Fruit fly (Drosophila melanogaster) whole organism, embryonic: ENCODE data around the gene CG7550.

ENCODE experiments used
- B-H1 ChIP-seq: fragments of 200-800 bp; sonication (Bioruptor generic); IDR thresholded peaks from 3 replicates; pipeline ENCODE4 v1.3.6; 2022; ENCODE audit warnings: missing biosample characterization, missing genetic modification characterization
- CG10431 ChIP-seq: fragments of 200-800 bp; sonication (Bioruptor generic); optimal IDR thresholded peaks from 3 replicates; lab custom pipeline; 2018; ENCODE audit warnings: missing biosample characterization, mild to moderate bottlenecking, missing genetic modification characterization
- CG10462 ChIP-seq: fragments of 200-800 bp; sonication (Bioruptor generic); optimal IDR thresholded peaks from 2 replicates; lab custom pipeline; 2016; ENCODE audit warnings: missing biosample characterization, missing genetic modification characterization
- CG11093 ChIP-seq: fragments of 200-800 bp; sonication (Bioruptor generic); IDR thresholded peaks from 3 replicates; pipeline ENCODE4 v1.3.6; 2022; ENCODE audit warnings: missing biosample characterization, missing genetic modification characterization
- CG11456 ChIP-seq: fragments of 200-800 bp; sonication (Bioruptor generic); IDR thresholded peaks from 3 replicates; pipeline ENCODE4 v1.3.6; 2022; ENCODE audit warnings: missing biosample characterization, missing genetic modification characterization
- CG12155 ChIP-seq: fragments of 200-800 bp; sonication (Bioruptor generic); optimal IDR thresholded peaks from 3 replicates; lab custom pipeline; 2016; ENCODE audit warnings: missing biosample characterization, missing genetic modification characterization
- CG1233 ChIP-seq: fragments of 200-800 bp; sonication (Bioruptor generic); optimal IDR thresholded peaks from 4 replicates; lab custom pipeline; 2018; ENCODE audit warnings: missing biosample characterization, mild to moderate bottlenecking, missing genetic modification characterization
- CG1647 ChIP-seq: fragments of 200-800 bp; sonication (Bioruptor generic); optimal IDR thresholded peaks from 3 replicates; lab custom pipeline; 2016; ENCODE audit warnings: missing biosample characterization, missing genetic modification characterization
- CG18262 ChIP-seq: fragments of 200-800 bp; optimal IDR thresholded peaks from 3 replicates; lab custom pipeline; 2019; ENCODE audit warnings: missing biosample characterization, mild to moderate bottlenecking, missing genetic modification characterization, moderate library complexity
- CG3407 ChIP-seq: fragments of 200-800 bp; sonication (Bioruptor generic); optimal IDR thresholded peaks from 2 replicates; lab custom pipeline; 2018; ENCODE audit warnings: missing biosample characterization, mild to moderate bottlenecking, missing genetic modification characterization
- CG3847 ChIP-seq: fragments of 200-800 bp; sonication (Bioruptor generic); IDR thresholded peaks from 2 replicates; pipeline ENCODE4 v1.3.6; 2022; ENCODE audit warnings: missing biosample characterization, missing genetic modification characterization
- CG4424 ChIP-seq: fragments of 200-800 bp; sonication (Bioruptor generic); optimal IDR thresholded peaks from 3 replicates; lab custom pipeline; 2016; ENCODE audit warnings: missing biosample characterization, missing genetic modification characterization
- CG8388 ChIP-seq: fragments of 200-800 bp; sonication (Bioruptor generic); optimal IDR thresholded peaks from 2 replicates; lab custom pipeline; 2019; ENCODE audit warnings: missing biosample characterization, mild to moderate bottlenecking, missing genetic modification characterization, moderate library complexity
- CG8924 ChIP-seq: fragments of 200-800 bp; optimal IDR thresholded peaks from 3 replicates; lab custom pipeline; 2019; ENCODE audit warnings: missing biosample characterization, mild to moderate bottlenecking, missing genetic modification characterization, moderate library complexity
- CG9215 ChIP-seq: fragments of 200-800 bp; sonication (Bioruptor generic); IDR thresholded peaks from 2 replicates; pipeline ENCODE4 v1.3.6; 2022; ENCODE audit warnings: missing biosample characterization, missing genetic modification characterization
- CkIIα-i1 ChIP-seq: fragments of 200-800 bp; sonication (Bioruptor generic); IDR thresholded peaks from 2 replicates; pipeline ENCODE4 v1.3.6; 2022; ENCODE audit warnings: missing biosample characterization, missing genetic modification characterization
- CoRest ChIP-seq: fragments of 200-800 bp; sonication (Bioruptor generic); optimal IDR thresholded peaks from 3 replicates; lab custom pipeline; 2018; ENCODE audit warnings: missing biosample characterization, mild to moderate bottlenecking, missing genetic modification characterization, moderate library complexity
- CrebB ChIP-seq: fragments of 200-800 bp; sonication (Bioruptor generic); optimal IDR thresholded peaks from 3 replicates; lab custom pipeline; 2018; ENCODE audit warnings: missing biosample characterization, mild to moderate bottlenecking, missing genetic modification characterization
- Doc2 ChIP-seq: fragments of 200-800 bp; sonication (Bioruptor generic); IDR thresholded peaks from 2 replicates; pipeline ENCODE4 v1.3.6; 2022; ENCODE audit warnings: missing biosample characterization, missing genetic modification characterization
- Drgx ChIP-seq: fragments of 200-800 bp; sonication (Bioruptor generic); IDR thresholded peaks from 2 replicates; pipeline ENCODE4 v1.3.6; 2022; ENCODE audit warnings: missing biosample characterization, missing genetic modification characterization
- HLH3B ChIP-seq: fragments of 200-800 bp; sonication (Bioruptor generic); IDR thresholded peaks from 2 replicates; pipeline ENCODE4 v1.3.6; 2022; ENCODE audit warnings: missing biosample characterization, missing genetic modification characterization
- Hmr ChIP-seq: fragments of 200-800 bp; sonication (Bioruptor generic); optimal IDR thresholded peaks from 3 replicates; lab custom pipeline; 2017; ENCODE audit warnings: mild to moderate bottlenecking, missing biosample characterization, missing genetic modification reagents, missing genetic modification characterization
- Jarid2 ChIP-seq: fragments of 200-800 bp; sonication (Bioruptor generic); optimal IDR thresholded peaks from 3 replicates; lab custom pipeline; 2017; ENCODE audit warnings: mild to moderate bottlenecking, missing biosample characterization, missing genetic modification reagents, missing genetic modification characterization
- Kr ChIP-seq: fragments of 200-800 bp; sonication (Bioruptor generic); optimal IDR thresholded peaks from 2 replicates; lab custom pipeline; 2017; ENCODE audit warnings: missing biosample characterization, mild to moderate bottlenecking, missing genetic modification characterization
- Lpt ChIP-seq: fragments of >200 bp; optimal IDR thresholded peaks from 2 replicates; lab custom pipeline; 2018; ENCODE audit warnings: missing biosample characterization, missing genetic modification characterization
- Mad ChIP-seq: fragments of 200-800 bp; sonication (Bioruptor generic); optimal IDR thresholded peaks from 2 replicates; lab custom pipeline; 2016; ENCODE audit warnings: missing biosample characterization, missing genetic modification characterization
- Max ChIP-seq: fragments of 200-800 bp; sonication (Bioruptor generic); optimal IDR thresholded peaks from 2 replicates; lab custom pipeline; 2016; ENCODE audit warnings: missing biosample characterization, mild to moderate bottlenecking, missing genetic modification characterization
- Mes4 ChIP-seq: fragments of 200-800 bp; sonication (Bioruptor generic); optimal IDR thresholded peaks from 2 replicates; lab custom pipeline; 2016; ENCODE audit warnings: missing biosample characterization, missing genetic modification characterization
- Oaz ChIP-seq: fragments of 200-800 bp; sonication (Bioruptor generic); IDR thresholded peaks from 2 replicates; pipeline ENCODE4 v1.3.6; 2022; ENCODE audit warnings: missing biosample characterization, missing genetic modification characterization
- Opbp ChIP-seq: fragments of 200-800 bp; sonication (Bioruptor generic); IDR thresholded peaks from 3 replicates; pipeline ENCODE4 v1.3.6; 2022; ENCODE audit warnings: missing biosample characterization, missing genetic modification characterization; ENCODE audit not compliant: partially characterized antibody
- Rfx ChIP-seq: fragments of 200-800 bp; sonication (Bioruptor generic); IDR thresholded peaks from 2 replicates; pipeline ENCODE4 v1.3.6; 2022; ENCODE audit warnings: missing biosample characterization, missing genetic modification characterization
- Ssrp ChIP-seq: fragments of 200-800 bp; sonication (Bioruptor generic); optimal IDR thresholded peaks from 2 replicates; lab custom pipeline; 2018; ENCODE audit warnings: missing biosample characterization, mild to moderate bottlenecking, missing genetic modification characterization, moderate library complexity
- TFAM ChIP-seq: fragments of 200-800 bp; sonication (Bioruptor generic); optimal IDR thresholded peaks from 2 replicates; lab custom pipeline; 2017; ENCODE audit warnings: missing biosample characterization, missing genetic modification characterization, inconsistent platforms
- Trl ChIP-seq, 3 experiments: fragments of >200 bp in 2 of 3; fragments of 200-800 bp in 1 of 3; sonication (Bioruptor generic) in 1 of 3; optimal IDR thresholded peaks; 2 replicates in 1 of 3; 3 replicates in 2 of 3; lab custom pipeline; 2016 to 2017; ENCODE audit warnings: missing biosample characterization in 1 of 3, missing genetic modification characterization in 1 of 3
- ase ChIP-seq: fragments of 200-800 bp; sonication (Bioruptor generic); IDR thresholded peaks from 3 replicates; pipeline ENCODE4 v1.3.6; 2022; ENCODE audit warnings: missing biosample characterization, missing genetic modification characterization
- ash1 ChIP-seq: fragments of 200-800 bp; sonication (Bioruptor generic); optimal IDR thresholded peaks from 2 replicates; lab custom pipeline; 2018; ENCODE audit warnings: missing biosample characterization, mild to moderate bottlenecking, missing genetic modification characterization
- dpn ChIP-seq, 2 experiments: fragments of 200-800 bp; sonication (Bioruptor generic); optimal IDR thresholded peaks; 3 replicates each; lab custom pipeline; 2016; ENCODE audit warnings: missing biosample characterization in 2 of 2, missing genetic modification characterization in 2 of 2
- gsb-n ChIP-seq: fragments of 200-800 bp; sonication (Bioruptor generic); optimal IDR thresholded peaks from 3 replicates; lab custom pipeline; 2018; ENCODE audit warnings: missing biosample characterization, mild to moderate bottlenecking, missing genetic modification characterization
- hb ChIP-seq: fragments of 200-800 bp; sonication (Bioruptor generic); IDR thresholded peaks from 3 replicates; pipeline ENCODE4 v1.3.6; 2022; ENCODE audit warnings: missing biosample characterization, missing genetic modification characterization; ENCODE audit not compliant: partially characterized antibody
- her ChIP-seq: fragments of 200-800 bp; sonication (Bioruptor generic); optimal IDR thresholded peaks from 2 replicates; lab custom pipeline; 2016; ENCODE audit warnings: missing biosample characterization, missing genetic modification characterization
- insv ChIP-seq, 2 experiments: fragments of 200-800 bp; sonication (Bioruptor generic); optimal IDR thresholded peaks; 3 replicates each; lab custom pipeline; 2016 to 2018; ENCODE audit warnings: missing biosample characterization in 2 of 2, missing genetic modification characterization in 2 of 2
- kah ChIP-seq: fragments of 200-800 bp; sonication (Bioruptor generic); optimal IDR thresholded peaks from 2 replicates; lab custom pipeline; 2018; ENCODE audit warnings: missing biosample characterization, mild to moderate bottlenecking, missing genetic modification characterization
- otp ChIP-seq: fragments of 200-800 bp; sonication (Bioruptor generic); IDR thresholded peaks from 3 replicates; pipeline ENCODE4, ENCODE4 v1.3.6; 2022; ENCODE audit warnings: missing biosample characterization, missing genetic modification characterization
- peb ChIP-seq: fragments of 200-800 bp; sonication (Bioruptor generic); IDR thresholded peaks from 2 replicates; pipeline ENCODE4 v1.3.6; 2022; ENCODE audit warnings: missing biosample characterization, missing genetic modification characterization
- run ChIP-seq: fragments of 200-800 bp; sonication (Bioruptor generic); optimal IDR thresholded peaks from 3 replicates; lab custom pipeline; 2018; ENCODE audit warnings: missing biosample characterization, mild to moderate bottlenecking, missing genetic modification characterization
- sc ChIP-seq, 3 experiments: fragments of >200 bp in 2 of 3; fragments of 200-800 bp in 1 of 3; sonication (Bioruptor generic) in 1 of 3; optimal IDR thresholded peaks; 2 replicates in 2 of 3; 3 replicates in 1 of 3; lab custom pipeline; 2017; ENCODE audit warnings: mild to moderate bottlenecking in 1 of 3, missing biosample characterization in 1 of 3, missing genetic modification characterization in 1 of 3, missing genetic modification reagents in 1 of 3
- stwl ChIP-seq: fragments of 200-800 bp; sonication (Bioruptor generic); optimal IDR thresholded peaks from 3 replicates; lab custom pipeline; 2018; ENCODE audit warnings: missing biosample characterization, mild to moderate bottlenecking, missing genetic modification characterization, moderate library complexity
- twi ChIP-seq: fragments of 200-800 bp; optimal IDR thresholded peaks from 2 replicates; lab custom pipeline; 2019; ENCODE audit warnings: missing biosample characterization, mild to moderate bottlenecking, missing genetic modification characterization, moderate library complexity
- zfh2 ChIP-seq: fragments of 200-800 bp; sonication (Bioruptor generic); optimal IDR thresholded peaks from 2 replicates; lab custom pipeline; 2016; ENCODE audit warnings: missing biosample characterization, missing genetic modification characterization

Gene CG7550

dm6 chr3L:8153206-8153996 lies 29.1 kb upstream of the CG7550 start (continued):
- TF ChIP-seq hb (GFP tag; lab: Robert Waterston, UW) (no peak), TFAM (no peak), CG1233 (GFP tag; lab: Kevin White, UChicago) (no peak), peb (GFP tag; lab: Robert Waterston, UW) (no peak; the same call in 1 of the 2 replicates), CG3407 (GFP tag; lab: Kevin White, UChicago) (no peak), Mad (peak; percentile 42), Doc2 (no peak), B-H1 (peak; percentile 26; the same call in 2 of the 3 replicates), twi (tag; lab: Kevin White, UChicago) (no peak), zfh2 (GFP tag; lab: Kevin White, UChicago) (no peak), CG8388 (GFP tag; lab: Kevin White, UChicago) (peak; percentile 32), CG11456 (GFP tag; lab: Robert Waterston, UW) (no peak), CG3847 (GFP tag; lab: Robert Waterston, UW) (0 out of 2 replicates have a peak, but pooled peaks have one; percentile 32), Mes4 (GFP tag; lab: Kevin White, UChicago) (peak; percentile 34), CG9215 (no peak), CG10462 (peak; percentile 19), dpn (GFP tag; optimal IDR thresholded peaks at IDR 0.05; lab: Kevin White, UChicago) (peak; percentile 36 to 51), gsb-n (tag; lab: Kevin White, UChicago) (peak; percentile 10), ase (GFP tag; lab: Robert Waterston, UW) (peak; percentile 60; the same call in 1 of the 3 replicates), Jarid2 (GFP tag; lab: Kevin White, UChicago) (no peak), CG1647 (peak; percentile 54), stwl (tag; lab: Kevin White, UChicago) (no peak), CG8924 (tag; lab: Kevin White, UChicago) (peak; percentile 38), CG12155 (GFP tag; lab: Kevin White, UChicago) (no peak), Hmr (GFP tag; lab: Kevin White, UChicago) (no peak), ash1 (GFP tag; lab: Kevin White, UChicago) (no peak), insv (GFP tag; optimal IDR thresholded peaks at IDR 0.05; lab: Kevin White, UChicago) (no peak), Lpt (GFP tag; lab: Kevin White, UChicago) (no peak), CkIIα-i1 (GFP tag; lab: Robert Waterston, UW) (no peak), Kr (no peak), CG10431 (no peak), kah (GFP tag; lab: Kevin White, UChicago) (peak; percentile 46), Drgx (GFP tag; lab: Robert Waterston, UW) (peak; percentile 97), her (GFP tag; lab: Kevin White, UChicago) (no peak), Opbp (GFP tag; lab: Robert Waterston, UW) (no peak), Ssrp (tag; lab: Kevin White, UChicago) (peak; percentile 56), Max (GFP tag; lab: Kevin White, UChicago) (peak; percentile 29), Oaz (no peak), Trl (optimal IDR thresholded peaks at IDR 0.05; lab: Kevin White, UChicago) (no peak), Trl (GFP tag; optimal IDR thresholded peaks at IDR 0.05; lab: Kevin White, UChicago) (no peak), run (tag; lab: Kevin White, UChicago) (no peak), Rfx (GFP tag; lab: Robert Waterston, UW) (peak; percentile 22; the same call in 1 of the 2 replicates), CG4424 (GFP tag; lab: Kevin White, UChicago) (peak; percentile 61), CoRest (peak; percentile 60), otp (GFP tag; lab: Robert Waterston, UW) (peak; percentile 44; the same call in 1 of the 3 replicates), CG18262 (tag; lab: Kevin White, UChicago) (peak; percentile 41), CG11093 (GFP tag; lab: Robert Waterston, UW) (peak; percentile 26; the same call in 1 of the 3 replicates), sc (optimal IDR thresholded peaks at IDR 0.05; lab: Kevin White, UChicago) (no peak), sc (GFP tag; optimal IDR thresholded peaks at IDR 0.05; lab: Kevin White, UChicago) (peak; percentile 1), HLH3B (GFP tag; lab: Robert Waterston, UW) (peak; percentile 71), CrebB (tag; lab: Kevin White, UChicago) (no peak)
